Fruit fly (Drosophila melanogaster): ENCODE data around the gene bdwf.

The bdwf gene

DNA sequence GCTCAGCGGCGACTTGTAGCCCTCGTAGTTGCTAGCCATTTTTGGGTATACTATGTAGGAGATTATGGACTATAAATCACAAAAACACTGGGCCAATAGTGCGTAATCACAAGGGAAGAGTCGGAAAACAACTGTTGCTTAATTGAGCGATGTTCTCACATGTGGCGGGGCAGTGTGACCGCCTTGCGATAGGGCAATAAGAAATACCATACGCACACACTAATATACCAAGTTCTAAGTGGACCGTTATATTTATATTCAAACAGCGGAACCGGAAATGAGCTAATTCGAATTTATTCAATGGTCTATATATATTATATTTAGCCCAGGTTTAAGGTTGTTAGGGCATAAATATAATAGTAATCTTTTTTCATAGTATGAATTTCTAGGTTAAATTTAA lies 22.0 kb downstream of the bdwf start, which contains the start of gene Adsl (continued):
- TF ChIP-seq Camta (GFP tag; optimal IDR thresholded peaks at IDR 0.05) (peak; percentile 41), scrt (GFP tag; optimal IDR thresholded peaks at IDR 0.05) (peak; percentile 90), E2f1 (GFP tag; IDR thresholded peaks at IDR 0.05) (peak; percentile 21; the same call in 1 of the 2 replicates), Neu2 (GFP tag; optimal IDR thresholded peaks at IDR 0.05; ENCODE audit: borderline replicate concordance) (no peak), pfk (GFP tag; optimal IDR thresholded peaks at IDR 0.05) (peak; percentile 35), sug (tag; optimal IDR thresholded peaks at IDR 0.05) (no peak), twi (tag; optimal IDR thresholded peaks at IDR 0.05) (no peak), btn (GFP tag; optimal IDR thresholded peaks at IDR 0.05) (no peak), kni (GFP tag; optimal IDR thresholded peaks at IDR 0.05) (peak; percentile 50), dmrt99B (tag; optimal IDR thresholded peaks at IDR 0.05) (no peak), br (optimal IDR thresholded peaks at IDR 0.05) (no peak), sens (GFP tag) (peak; percentile 89), Lhr (GFP tag; optimal IDR thresholded peaks at IDR 0.05) (peak; percentile 65), CG17186 (GFP tag; optimal IDR thresholded peaks at IDR 0.05) (peak; percentile 60), seq (GFP tag; IDR thresholded peaks at IDR 0.05) (no peak; the same call in 1 of the 2 replicates), Nf-YC (tag; optimal IDR thresholded peaks at IDR 0.05) (no peak), CG9876 (GFP tag; optimal IDR thresholded peaks at IDR 0.05) (no peak), dysf (GFP tag; IDR thresholded peaks at IDR 0.05) (peak; percentile 17; the same call in 1 of the 3 replicates), gsb (GFP tag; IDR thresholded peaks at IDR 0.05) (no peak), CG31441 (GFP tag; IDR thresholded peaks at IDR 0.05) (peak; percentile 84; the same call in 1 of the 2 replicates), CG9817 (tag; optimal IDR thresholded peaks at IDR 0.05) (peak; percentile 58), CG1233 (GFP tag; optimal IDR thresholded peaks at IDR 0.05) (peak; percentile 72), jing (GFP tag; optimal IDR thresholded peaks at IDR 0.05) (no peak), Dbx (GFP tag; IDR thresholded peaks at IDR 0.05) (peak; percentile 35; the same call in 1 of the 3 replicates), h (optimal IDR thresholded peaks at IDR 0.05) (no peak), CG18764 (GFP tag; optimal IDR thresholded peaks at IDR 0.05) (peak; percentile 32), ATbp (GFP tag; optimal IDR thresholded peaks at IDR 0.05) (peak; percentile 78), CrebB (tag; optimal IDR thresholded peaks at IDR 0.05) (peak; percentile 86), tll (GFP tag; optimal IDR thresholded peaks at IDR 0.05) (no peak), psq (GFP tag; optimal IDR thresholded peaks at IDR 0.05) (no peak), CG10321 (GFP tag; IDR thresholded peaks at IDR 0.05) (peak; percentile 37; the same call in 1 of the 2 replicates), chinmo (GFP tag; IDR thresholded peaks at IDR 0.05; ENCODE audit: partially characterized antibody) (0 out of 4 replicates have a peak, but pooled peaks have one; percentile 38), Usf (GFP tag; optimal IDR thresholded peaks at IDR 0.05) (no peak), D19B (GFP tag; optimal IDR thresholded peaks at IDR 0.05) (peak; percentile 21), Mes4 (GFP tag; optimal IDR thresholded peaks at IDR 0.05) (peak; percentile 45), sr (GFP tag; IDR thresholded peaks at IDR 0.05) (no peak), Dad (GFP tag; optimal IDR thresholded peaks at IDR 0.05) (peak; percentile 33), CG33557 (GFP tag; optimal IDR thresholded peaks at IDR 0.05) (peak; percentile 75), CG4617 (GFP tag; optimal IDR thresholded peaks at IDR 0.05; ENCODE audit: borderline replicate concordance) (no peak), Rfx (GFP tag; IDR thresholded peaks at IDR 0.05) (no peak; the same call in none of the 2 replicates), CG1832 (GFP tag; optimal IDR thresholded peaks at IDR 0.05) (no peak), dpn (GFP tag; optimal IDR thresholded peaks at IDR 0.05) (peak; percentile 2 to 9), CG11085 (GFP tag; IDR thresholded peaks at IDR 0.05) (no peak), amos (GFP tag; IDR thresholded peaks at IDR 0.05; ENCODE audit: partially characterized antibody) (no peak), Sry-β (GFP tag; optimal IDR thresholded peaks at IDR 0.05) (no peak), Hand (GFP tag; optimal IDR thresholded peaks at IDR 0.05) (no peak), CG17568 (GFP tag; optimal IDR thresholded peaks at IDR 0.05) (no peak), fu2 (GFP tag; optimal IDR thresholded peaks at IDR 0.05) (no peak), lmd (GFP tag; IDR thresholded peaks at IDR 0.05) (no peak), rib (GFP tag; IDR thresholded peaks at IDR 0.05) (no peak), CG33213 (GFP tag; optimal IDR thresholded peaks at IDR 0.05) (peak; percentile 70)
